Worm (Caenorhabditis elegans): ENCODE measurements around the gene peb-1.

The peb-1 gene

DNA sequence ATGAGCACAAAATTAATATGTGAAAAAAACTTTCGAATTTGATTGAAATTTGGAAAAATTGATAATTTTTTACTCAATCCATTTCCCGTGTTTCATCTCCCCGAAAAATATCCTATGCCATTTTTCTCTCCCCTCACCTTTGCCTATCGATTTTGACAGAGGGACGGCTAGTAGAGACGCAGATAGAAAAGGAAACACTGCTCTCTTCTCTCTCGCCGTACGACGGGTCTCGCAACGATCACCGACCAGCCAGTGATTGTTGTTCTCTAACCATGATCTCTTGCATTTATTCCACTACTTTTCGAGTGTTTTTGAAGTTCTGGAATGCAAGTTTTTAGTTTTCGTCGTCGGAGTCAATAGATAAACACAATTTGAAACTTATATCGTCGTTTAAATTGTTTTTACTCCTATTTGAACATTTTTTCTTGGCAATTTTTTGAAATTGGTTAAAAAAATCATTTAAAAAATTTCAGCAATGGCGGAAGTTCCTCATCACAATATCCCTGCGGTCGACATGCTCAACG, 26.6 kb downstream of the peb-1 start, which contains the start of gene vha-15:
vha-15 (plus strand) TSS at position 474 of the 524 bp plus-strand sequence.
- peak; percentile 62 for TF ChIP-seq cog-1 (tag; optimal IDR thresholded peaks at IDR 0.05)
- TF ChIP-seq tab-1 (GFP tag; IDR thresholded peaks at IDR 0.05), result no peak
- 0 out of 2 replicates have a peak, but pooled peaks have one; percentile 15 for TF ChIP-seq ztf-23 (GFP tag; IDR thresholded peaks at IDR 0.05)
- peak; percentile 85 for TF ChIP-seq T22C8.4 (GFP tag; IDR thresholded peaks at IDR 0.05)

DNA sequence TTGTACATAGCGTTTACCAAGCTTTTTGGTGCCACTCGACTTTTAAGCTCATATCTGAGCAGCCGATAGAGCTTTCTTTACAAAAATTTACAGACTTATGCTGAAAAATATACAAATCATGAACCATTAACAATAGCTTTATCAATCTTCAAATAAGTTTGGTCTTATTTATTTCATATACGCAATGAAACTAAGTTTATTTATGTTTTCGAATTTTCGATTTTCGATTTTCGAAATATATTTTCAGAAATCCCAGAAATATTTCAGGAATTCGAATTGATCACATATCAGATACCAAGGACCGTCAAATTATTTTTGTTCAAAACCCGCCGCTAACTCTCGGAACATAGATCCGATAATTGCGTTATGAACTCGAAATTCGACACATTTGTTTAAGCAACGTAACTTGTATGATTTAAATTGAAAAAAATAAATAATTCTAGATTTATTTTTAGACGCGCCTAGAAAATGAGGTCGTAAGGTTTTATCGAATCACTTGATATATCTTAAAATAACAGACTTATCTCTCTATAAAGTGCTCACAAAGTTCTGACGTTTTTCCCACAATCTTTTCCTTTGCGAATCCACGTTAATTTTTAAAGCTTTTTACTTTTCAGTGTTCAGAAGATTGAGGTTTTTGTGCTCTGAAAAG, 30.4 kb downstream of the peb-1 start:
- TF ChIP-seq cog-1 (tag; optimal IDR thresholded peaks at IDR 0.05) (no peak), T22C8.4 (GFP tag; IDR thresholded peaks at IDR 0.05) (no peak), med-1 (GFP tag; optimal IDR thresholded peaks at IDR 0.05; ENCODE audit: insufficient read depth) (no peak), tab-1 (GFP tag; IDR thresholded peaks at IDR 0.05) (no peak), ref-1 (GFP tag; conservative IDR thresholded peaks at IDR 0.05) (no peak)

DNA sequence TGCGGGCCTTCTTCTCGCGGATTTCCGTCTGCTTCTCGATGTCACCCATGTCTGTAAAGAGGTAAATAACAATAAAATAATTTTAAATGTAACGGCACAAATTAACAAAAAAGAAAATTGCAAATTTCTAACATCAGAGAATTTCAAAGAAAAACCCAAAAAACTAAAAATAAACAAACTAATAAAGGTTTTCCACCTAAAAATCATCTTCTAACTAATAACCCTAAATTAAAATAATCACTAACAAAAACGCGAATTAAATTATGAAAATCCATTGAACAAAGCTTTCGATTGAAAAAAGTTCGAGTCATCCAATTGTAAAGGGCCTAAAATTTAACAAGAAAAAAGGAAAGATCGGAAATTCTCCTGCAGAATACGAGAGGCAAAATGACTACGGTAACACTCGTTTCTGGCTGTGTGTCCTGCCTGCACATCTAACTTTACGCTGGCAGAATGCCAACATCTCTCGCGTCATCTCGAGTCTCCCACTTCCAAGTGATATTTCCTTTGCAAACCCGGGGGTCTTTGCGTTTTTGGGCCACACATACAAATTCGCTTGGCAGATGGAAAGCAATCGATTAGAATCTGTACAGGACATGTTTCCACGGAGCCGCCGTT, 31.8 kb downstream of the peb-1 start, which contains the start of gene rpl-11.2:
rpl-11.2 (minus strand) TSS at position 51 of the 618 bp plus-strand sequence.
- TF ChIP-seq ztf-29 (GFP tag; IDR thresholded peaks at IDR 0.05), result no peak
- no peak for TF ChIP-seq tab-1 (GFP tag; IDR thresholded peaks at IDR 0.05)
- peak; percentile 59 for TF ChIP-seq T22C8.4 (GFP tag; IDR thresholded peaks at IDR 0.05)
- TF ChIP-seq cog-1 (tag; optimal IDR thresholded peaks at IDR 0.05), result peak; percentile 82
- no peak for TF ChIP-seq ref-1 (GFP tag; conservative IDR thresholded peaks at IDR 0.05)
- TF ChIP-seq flt-1 (GFP tag; IDR thresholded peaks at IDR 0.05), result peak; percentile 49; the same call in 1 of the 2 replicates
- TF ChIP-seq ztf-23 (GFP tag; IDR thresholded peaks at IDR 0.05), result peak; percentile 69; the same call in 1 of the 2 replicates

DNA sequence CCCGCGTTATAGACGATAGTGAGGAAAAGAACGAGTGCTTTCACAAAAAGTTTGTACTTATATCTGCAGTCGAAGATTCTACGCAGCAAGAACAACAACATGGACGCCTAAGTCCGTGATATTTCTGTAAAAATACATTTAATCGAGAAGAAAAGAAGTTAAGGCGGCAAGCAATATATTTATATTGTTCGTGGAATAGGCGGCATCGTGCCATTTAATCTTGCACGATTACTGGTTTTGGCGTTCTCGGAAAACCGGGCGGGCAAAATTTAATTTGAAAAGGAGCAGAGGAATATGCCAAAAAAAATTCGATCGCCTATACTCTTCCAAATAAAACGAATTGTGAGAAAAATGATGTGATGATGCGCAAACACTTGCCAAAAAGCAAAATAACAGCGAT, 36.1 kb downstream of the peb-1 start, which contains the start of gene AH9.1:
AH9.1 (minus strand) TSS at position 101 of the 400 bp plus-strand sequence.
- no peak for TF ChIP-seq klf-2 (GFP tag; conservative IDR thresholded peaks at IDR 0.05)
- no peak for TF ChIP-seq tab-1 (GFP tag; IDR thresholded peaks at IDR 0.05)
- TF ChIP-seq ref-1 (GFP tag; conservative IDR thresholded peaks at IDR 0.05), result no peak
- no peak for TF ChIP-seq ztf-23 (GFP tag; IDR thresholded peaks at IDR 0.05)
- TF ChIP-seq T22C8.4 (GFP tag; IDR thresholded peaks at IDR 0.05), result no peak
- TF ChIP-seq flt-1 (GFP tag; IDR thresholded peaks at IDR 0.05), result no peak
- TF ChIP-seq cog-1 (tag; optimal IDR thresholded peaks at IDR 0.05), result no peak
- TF ChIP-seq ztf-29 (GFP tag; IDR thresholded peaks at IDR 0.05), result no peak

DNA sequence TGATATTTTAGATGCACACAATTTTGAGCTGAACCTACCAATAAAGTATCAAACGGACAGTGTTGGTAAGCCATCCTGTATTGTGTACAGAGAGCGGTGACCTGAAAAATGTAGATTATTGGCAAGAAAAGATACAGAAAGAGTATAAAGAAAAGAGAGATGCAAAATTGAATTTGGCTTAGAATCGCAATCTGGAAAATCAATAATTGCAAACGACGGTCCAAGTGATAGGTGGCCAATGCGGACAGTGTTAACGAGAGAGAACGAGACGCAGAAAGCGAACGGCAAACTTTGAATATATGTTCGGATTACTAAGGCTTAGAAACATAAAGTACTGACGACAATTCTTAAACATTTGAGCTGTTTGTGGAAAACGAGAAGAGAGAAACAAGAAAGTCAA, 47.1 kb downstream of the peb-1 start, which contains the start of gene crn-4:
crn-4 (minus strand) TSS at position 101 of the 400 bp plus-strand sequence.
- TF ChIP-seq med-1 (GFP tag; optimal IDR thresholded peaks at IDR 0.05; ENCODE audit: insufficient read depth) (no peak), ztf-29 (GFP tag; IDR thresholded peaks at IDR 0.05) (no peak), flt-1 (GFP tag; IDR thresholded peaks at IDR 0.05) (no peak), cog-1 (tag; optimal IDR thresholded peaks at IDR 0.05) (no peak), tab-1 (GFP tag; IDR thresholded peaks at IDR 0.05) (no peak), ref-1 (GFP tag; conservative IDR thresholded peaks at IDR 0.05) (no peak), T22C8.4 (GFP tag; IDR thresholded peaks at IDR 0.05) (no peak), ztf-23 (GFP tag; IDR thresholded peaks at IDR 0.05) (no peak), klf-2 (GFP tag; conservative IDR thresholded peaks at IDR 0.05) (no peak)

DNA sequence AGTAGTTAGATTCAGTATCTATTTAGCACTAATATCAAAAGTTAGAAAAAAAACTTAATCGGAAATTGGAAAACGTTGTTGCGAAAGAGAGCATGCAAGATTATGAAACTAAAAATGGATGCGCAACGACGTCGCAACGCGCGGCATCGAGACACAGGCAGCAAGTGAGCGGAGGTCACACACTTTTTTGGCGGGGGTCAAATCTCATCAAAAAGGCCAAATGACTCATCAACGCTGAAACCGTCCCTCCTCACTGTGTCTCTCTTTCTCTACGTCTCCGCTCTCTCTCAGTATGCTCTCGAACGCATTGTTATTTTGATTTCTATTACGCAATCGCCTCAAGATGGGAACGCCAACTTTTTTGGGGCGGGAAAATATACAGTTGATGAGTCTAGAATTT, 47.6 kb downstream of the peb-1 start:
- no peak for TF ChIP-seq tab-1 (GFP tag; IDR thresholded peaks at IDR 0.05)
- TF ChIP-seq ztf-23 (GFP tag; IDR thresholded peaks at IDR 0.05), result no peak
- TF ChIP-seq klf-2 (GFP tag; conservative IDR thresholded peaks at IDR 0.05), result no peak
- TF ChIP-seq cog-1 (tag; optimal IDR thresholded peaks at IDR 0.05), result no peak
- TF ChIP-seq ztf-29 (GFP tag; IDR thresholded peaks at IDR 0.05), result no peak
- no peak for TF ChIP-seq flt-1 (GFP tag; IDR thresholded peaks at IDR 0.05)
- no peak for TF ChIP-seq med-1 (GFP tag; optimal IDR thresholded peaks at IDR 0.05; ENCODE audit: insufficient read depth)
- TF ChIP-seq ref-1 (GFP tag; conservative IDR thresholded peaks at IDR 0.05), result no peak
- TF ChIP-seq T22C8.4 (GFP tag; IDR thresholded peaks at IDR 0.05), result no peak

DNA sequence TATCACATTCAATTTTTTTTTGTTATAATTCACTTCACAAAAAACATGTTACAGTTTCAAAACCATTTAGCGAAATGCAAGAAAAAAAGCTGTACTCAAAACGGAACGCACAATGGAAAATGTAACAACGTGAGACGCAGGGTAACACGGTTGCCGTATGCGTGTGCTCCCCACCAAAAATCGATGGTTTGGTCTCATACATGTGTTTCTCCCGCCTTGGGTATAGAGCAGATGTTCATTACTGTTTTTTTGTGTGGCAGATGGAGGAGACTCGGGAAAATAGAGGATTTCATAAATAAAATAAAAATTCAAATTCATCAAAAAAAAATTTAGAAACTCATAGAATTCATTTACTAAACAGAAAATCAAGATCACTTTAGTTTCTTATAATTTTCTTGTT, 50.2 kb downstream of the peb-1 start, which contains the start of gene AH9.3:
AH9.3 (minus strand) TSS at position 101 of the 400 bp plus-strand sequence.
- TF ChIP-seq flt-1 (GFP tag; IDR thresholded peaks at IDR 0.05) (no peak), tab-1 (GFP tag; IDR thresholded peaks at IDR 0.05) (no peak), med-1 (GFP tag; optimal IDR thresholded peaks at IDR 0.05; ENCODE audit: insufficient read depth) (no peak), T22C8.4 (GFP tag; IDR thresholded peaks at IDR 0.05) (no peak), klf-2 (GFP tag; conservative IDR thresholded peaks at IDR 0.05) (no peak), ref-1 (GFP tag; conservative IDR thresholded peaks at IDR 0.05) (no peak), ztf-29 (GFP tag; IDR thresholded peaks at IDR 0.05) (no peak), ztf-23 (GFP tag; IDR thresholded peaks at IDR 0.05) (no peak), cog-1 (tag; optimal IDR thresholded peaks at IDR 0.05) (no peak)

DNA sequence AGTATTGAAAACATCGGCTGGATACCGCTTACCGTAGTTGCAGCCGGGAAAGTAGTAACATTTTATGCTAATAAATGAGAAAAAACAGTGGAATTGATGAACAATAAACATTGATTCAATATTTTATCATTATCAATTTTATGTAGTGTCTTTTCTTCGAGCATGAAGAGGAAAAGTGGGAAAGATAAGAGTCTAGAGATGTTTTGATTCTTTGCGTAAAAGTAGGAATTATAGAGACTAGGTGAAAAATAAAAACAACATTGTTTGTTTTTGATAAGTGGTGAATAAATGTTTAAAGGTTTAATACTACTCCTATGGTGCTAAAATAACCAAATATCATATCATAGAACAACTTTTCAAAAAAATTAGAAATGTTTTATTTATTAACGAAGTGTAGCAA, 51.6 kb downstream of the peb-1 start:
- no peak for TF ChIP-seq klf-2 (GFP tag; conservative IDR thresholded peaks at IDR 0.05)
- TF ChIP-seq ref-1 (GFP tag; conservative IDR thresholded peaks at IDR 0.05), result no peak
- TF ChIP-seq ztf-23 (GFP tag; IDR thresholded peaks at IDR 0.05), result no peak
- TF ChIP-seq cog-1 (tag; optimal IDR thresholded peaks at IDR 0.05), result no peak
- no peak for TF ChIP-seq med-1 (GFP tag; optimal IDR thresholded peaks at IDR 0.05; ENCODE audit: insufficient read depth)
- TF ChIP-seq T22C8.4 (GFP tag; IDR thresholded peaks at IDR 0.05), result no peak
- no peak for TF ChIP-seq tab-1 (GFP tag; IDR thresholded peaks at IDR 0.05)
- TF ChIP-seq ztf-29 (GFP tag; IDR thresholded peaks at IDR 0.05), result no peak
- no peak for TF ChIP-seq flt-1 (GFP tag; IDR thresholded peaks at IDR 0.05)

DNA sequence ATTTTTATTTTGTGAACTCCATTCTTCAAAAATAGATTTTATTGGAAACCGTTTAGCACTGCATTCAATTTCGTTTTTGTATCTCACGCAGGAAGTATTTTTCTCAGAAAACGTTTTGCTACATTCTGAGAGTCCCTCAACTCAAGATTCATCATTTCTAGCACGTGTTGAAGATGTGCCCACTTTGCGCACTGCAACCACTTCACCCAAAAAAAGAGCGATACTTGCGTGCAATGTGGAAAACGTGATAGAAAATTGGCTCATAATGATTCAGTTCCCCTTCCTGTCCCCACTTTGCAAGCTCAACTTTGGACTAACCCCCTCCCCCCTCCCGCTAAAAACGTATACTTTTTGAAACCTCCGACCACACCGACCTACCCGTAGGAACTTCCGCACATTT, 54.2 kb downstream of the peb-1 start:
- TF ChIP-seq ztf-23 (GFP tag; IDR thresholded peaks at IDR 0.05) (no peak), klf-2 (GFP tag; conservative IDR thresholded peaks at IDR 0.05) (no peak), med-1 (GFP tag; optimal IDR thresholded peaks at IDR 0.05; ENCODE audit: insufficient read depth) (no peak), T22C8.4 (GFP tag; IDR thresholded peaks at IDR 0.05) (no peak), flt-1 (GFP tag; IDR thresholded peaks at IDR 0.05) (no peak), cog-1 (tag; optimal IDR thresholded peaks at IDR 0.05) (no peak)

Data from whole organism, midembryonic.